Worm (Caenorhabditis elegans): Measurements from ENCODE around the gene Y55F3BR.11.
A peak's percentile ranks its signal among the peaks of the same experiment; 100 is the strongest.

Gene Y55F3BR.11

ce11 chrIV:854357-855269 is at the start of gene Y55F3BR.11, which contains the start of gene lem-4:
Gene Y55F3BR.11, plus strand, starts transcription at chrIV:855219.
Gene lem-4, minus strand, starts transcription at chrIV:854780.
- TF ChIP-seq fkh-4 (tag; optimal IDR thresholded peaks at IDR 0.05; ENCODE audit: borderline replicate concordance) = peak; percentile 7
- TF ChIP-seq ceh-63 (GFP tag; optimal IDR thresholded peaks at IDR 0.05) = no peak
- TF ChIP-seq unc-98 (GFP tag; IDR thresholded peaks at IDR 0.05) = no peak
- peak; percentile 8 for TF ChIP-seq nhr-71 (tag; optimal IDR thresholded peaks at IDR 0.05)
- no peak for TF ChIP-seq unc-62 (GFP tag; optimal IDR thresholded peaks at IDR 0.05)
- TF ChIP-seq nhr-237 (tag; optimal IDR thresholded peaks at IDR 0.05) = peak; percentile 1
- no peak for TF ChIP-seq hlh-4 (tag; optimal IDR thresholded peaks at IDR 0.05)
- peak; percentile 71 for TF ChIP-seq rnt-1 (tag; optimal IDR thresholded peaks at IDR 0.05)
- peak; percentile 9 for TF ChIP-seq F16B12.6 (tag; optimal IDR thresholded peaks at IDR 0.05)
- peak; percentile 72 for TF ChIP-seq fos-1 (tag; optimal IDR thresholded peaks at IDR 0.05)
- no peak for TF ChIP-seq vab-15 (tag; optimal IDR thresholded peaks at IDR 0.05)
- no peak for TF ChIP-seq ztf-11 (tag; optimal IDR thresholded peaks at IDR 0.05)
- peak in 1 of 2 experiments; percentile 54 for TF ChIP-seq mdl-1 (tag; optimal IDR thresholded peaks at IDR 0.05)
- TF ChIP-seq nhr-76 (tag; optimal IDR thresholded peaks at IDR 0.05) = no peak
- TF ChIP-seq C16A3.4 (tag; optimal IDR thresholded peaks at IDR 0.05) = peak; percentile 66
- peak; percentile 69 for TF ChIP-seq dsc-1 (tag; optimal IDR thresholded peaks at IDR 0.05)
- TF ChIP-seq nhr-12 (tag; optimal IDR thresholded peaks at IDR 0.05) = no peak
- no peak for TF ChIP-seq aha-1 (tag; optimal IDR thresholded peaks at IDR 0.05)
- TF ChIP-seq mep-1 (tag; optimal IDR thresholded peaks at IDR 0.05) = peak; percentile 80
- TF ChIP-seq tlp-1 (tag; optimal IDR thresholded peaks at IDR 0.05) = no peak
- TF ChIP-seq ceh-90 (tag; optimal IDR thresholded peaks at IDR 0.05) = peak; percentile 18
- no peak for TF ChIP-seq unc-30 (tag; optimal IDR thresholded peaks at IDR 0.05)
- peak in 1 of 6 experiments; percentile 32 for TF ChIP-seq elt-3 (tag; optimal IDR thresholded peaks at IDR 0.05)
- TF ChIP-seq nhr-90 (tag; optimal IDR thresholded peaks at IDR 0.05; ENCODE audit: poor library complexity) = peak; percentile 73
- peak; percentile 93 to 97 for TF ChIP-seq lin-35 (GFP tag; optimal IDR thresholded peaks at IDR 0.05)
- no peak for TF ChIP-seq lir-3 (tag; optimal IDR thresholded peaks at IDR 0.05; ENCODE audit: poor library complexity)
- TF ChIP-seq sox-4 (tag; optimal IDR thresholded peaks at IDR 0.05) = peak; percentile 42
- TF ChIP-seq nhr-11 (tag; optimal IDR thresholded peaks at IDR 0.05) = peak; percentile 5
- TF ChIP-seq snu-23 (GFP tag; optimal IDR thresholded peaks at IDR 0.05) = peak; percentile 84
- peak; percentile 48 for TF ChIP-seq elt-2 (tag; optimal IDR thresholded peaks at IDR 0.05)
- peak; percentile 74 for TF ChIP-seq tbx-2 (tag; optimal IDR thresholded peaks at IDR 0.05)
- peak; percentile 51 for TF ChIP-seq grh-1 (GFP tag; IDR thresholded peaks at IDR 0.05)
- TF ChIP-seq irx-1 (tag; optimal IDR thresholded peaks at IDR 0.05) = peak; percentile 19
- TF ChIP-seq aly-2 (tag; optimal IDR thresholded peaks at IDR 0.05) = no peak
- no peak for TF ChIP-seq nhr-84 (tag; optimal IDR thresholded peaks at IDR 0.05)
- peak; percentile 45 for TF ChIP-seq lin-13 (GFP tag; optimal IDR thresholded peaks at IDR 0.05)
- TF ChIP-seq skn-1 (tag; optimal IDR thresholded peaks at IDR 0.05) = peak; percentile 31
- peak; percentile 91 to 95 (median 95) for TF ChIP-seq dpl-1 (GFP tag; optimal IDR thresholded peaks at IDR 0.05)
- no peak for TF ChIP-seq efl-3 (GFP tag; optimal IDR thresholded peaks at IDR 0.05)
- peak; percentile 15 for TF ChIP-seq pax-3 (tag; optimal IDR thresholded peaks at IDR 0.05)
- peak; percentile 62 for TF ChIP-seq unc-86 (tag; optimal IDR thresholded peaks at IDR 0.05)
- TF ChIP-seq jun-1 (tag; optimal IDR thresholded peaks at IDR 0.05) = peak; percentile 41
- TF ChIP-seq nhr-47 (tag; optimal IDR thresholded peaks at IDR 0.05) = peak; percentile 84
- TF ChIP-seq mab-9 (GFP tag; IDR thresholded peaks at IDR 0.05) = 0 out of 2 replicates have a peak, but pooled peaks have one; percentile 23
- peak; percentile 12 for TF ChIP-seq C04F5.9 (tag; optimal IDR thresholded peaks at IDR 0.05)
- TF ChIP-seq ces-1 (GFP tag; optimal IDR thresholded peaks at IDR 0.05) = no peak
- peak; percentile 79 to 96 for TF ChIP-seq efl-1 (optimal IDR thresholded peaks at IDR 0.05)
- TF ChIP-seq efl-1 (GFP tag; optimal IDR thresholded peaks at IDR 0.05 in 1 of 2) = peak; percentile 96 to 99
- TF ChIP-seq xbp-1 (tag; optimal IDR thresholded peaks at IDR 0.05) = peak; percentile 71
- TF ChIP-seq lsy-2 (tag; optimal IDR thresholded peaks at IDR 0.05) = peak; percentile 85
- peak; percentile 30 to 66 (median 48) for TF ChIP-seq ceh-82 (tag; optimal IDR thresholded peaks at IDR 0.05)

Data from whole organism, L1 larva.